Fruit fly (Drosophila melanogaster): ENCODE data around the gene Trhn.

DNA sequence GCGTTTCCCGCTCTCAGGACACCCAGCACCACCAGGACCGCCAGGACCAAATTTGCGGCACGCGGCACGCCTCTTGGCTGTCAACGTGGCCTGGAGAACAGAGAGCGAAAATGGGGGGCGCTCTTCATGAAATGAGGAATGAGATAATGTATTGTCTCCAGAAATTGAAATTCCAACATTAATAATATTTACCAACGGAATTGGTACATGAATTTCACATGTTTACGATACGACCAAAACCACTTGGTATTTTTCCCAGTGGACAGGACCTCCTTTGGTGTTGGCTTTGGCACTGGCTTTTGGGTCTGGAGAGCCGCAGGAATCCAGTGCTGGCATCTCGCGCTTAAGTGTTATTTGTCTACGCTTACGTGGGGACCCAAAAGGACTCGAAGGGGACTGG is 9.5 kb downstream of the Trhn start:
- no peak for TF ChIP-seq CG6808 (GFP tag; optimal IDR thresholded peaks at IDR 0.05)
- TF ChIP-seq Sox102F (GFP tag; optimal IDR thresholded peaks at IDR 0.05): no peak
- TF ChIP-seq Hr4 (GFP tag; optimal IDR thresholded peaks at IDR 0.05): no peak
- no peak for TF ChIP-seq vri (GFP tag; optimal IDR thresholded peaks at IDR 0.05)
- TF ChIP-seq Sox15 (GFP tag; optimal IDR thresholded peaks at IDR 0.05): peak; percentile 0
- no peak for TF ChIP-seq CG8632 (GFP tag; optimal IDR thresholded peaks at IDR 0.05)
- TF ChIP-seq Blimp-1 (GFP tag; optimal IDR thresholded peaks at IDR 0.05): no peak
- TF ChIP-seq CG31627 (GFP tag; optimal IDR thresholded peaks at IDR 0.05): peak; percentile 1
- no peak for TF ChIP-seq net (GFP tag; optimal IDR thresholded peaks at IDR 0.05)
- TF ChIP-seq CG15336 (GFP tag; IDR thresholded peaks at IDR 0.05): peak; percentile 30; the same call in 1 of the 2 replicates
